Worm (Caenorhabditis elegans) whole organism, young adult: Measurements from ENCODE around the gene F12F6.1.

Experiments
- dpl-1 ChIP-seq: fragments of 150-350 bp; optimal IDR thresholded peaks from 2 replicates; lab custom pipeline; 2014; ENCODE audit warnings: missing biosample characterization, missing genetic modification reagents, missing genetic modification characterization
- nfya-1 ChIP-seq: sonication (generic microtip); optimal IDR thresholded peaks from 2 replicates; lab custom pipeline; 2017; ENCODE audit warnings: antibody characterized with exemption, missing compliant biosample characterization, missing genetic modification characterization, borderline replicate concordance; ENCODE audit not compliant: insufficient read depth
- snpc-3.4 ChIP-seq: sonication (generic microtip); optimal IDR thresholded peaks from 2 replicates; lab custom pipeline; 2017; ENCODE audit warnings: missing genetic modification characterization, mild to moderate bottlenecking, missing compliant biosample characterization, antibody characterized with exemption, moderate library complexity, missing genotype, missing genetic modification reagents

DNA sequence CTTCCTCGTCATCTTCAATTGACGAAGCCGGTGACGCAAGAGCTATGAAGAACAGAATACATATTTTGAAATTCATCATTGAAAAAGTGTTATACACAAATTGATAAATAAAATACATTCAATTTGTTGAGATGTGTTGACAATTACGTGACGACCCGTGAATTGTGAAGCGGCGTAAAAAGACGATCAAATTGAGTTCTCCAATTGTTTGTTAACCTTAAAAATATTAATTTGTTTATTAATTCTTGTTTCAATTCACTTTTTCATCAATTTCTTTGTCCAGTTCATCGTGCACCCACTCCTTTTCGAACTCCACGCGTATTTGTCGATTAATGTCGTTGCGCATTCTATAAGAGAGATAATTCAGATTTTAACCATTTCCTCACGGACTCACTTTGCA, 8.4 kb downstream of the F12F6.1 start, which contains the start of gene spe-36:
- no peak for TF ChIP-seq snpc-3.4 (tag; lab: Kevin White, UChicago)
- TF ChIP-seq dpl-1 (GFP tag; lab: Kevin White, UChicago): no peak
- TF ChIP-seq nfya-1 (tag; lab: Kevin White, UChicago): no peak
